Fruit fly (Drosophila melanogaster) whole organism: ENCODE data around the gene CG7149.

Experiments
- CG8478 ChIP-seq: fragments of >200 bp; optimal IDR thresholded peaks from 2 replicates; lab custom pipeline; 2018; ENCODE audit warnings: inconsistent platforms
- Dll ChIP-seq: fragments of >200 bp; optimal IDR thresholded peaks from 2 replicates; lab custom pipeline; 2017
- EcR ChIP-seq, 2 experiments: fragments of >200 bp; optimal IDR thresholded peaks; 2 replicates each; lab custom pipeline; 2017; ENCODE audit warnings: missing biosample characterization in 2 of 2, missing genetic modification characterization in 2 of 2, missing genetic modification reagents in 2 of 2
- pan ChIP-seq: fragments of >200 bp; optimal IDR thresholded peaks from 2 replicates; lab custom pipeline; 2017
- psq ChIP-seq: fragments of >200 bp; optimal IDR thresholded peaks from 2 replicates; lab custom pipeline; 2017
- usp ChIP-seq: fragments of >200 bp; optimal IDR thresholded peaks from 2 replicates; lab custom pipeline; 2017; ENCODE audit warnings: missing biosample characterization, missing genetic modification characterization, mixed read lengths

CG7149 gene

DNA sequence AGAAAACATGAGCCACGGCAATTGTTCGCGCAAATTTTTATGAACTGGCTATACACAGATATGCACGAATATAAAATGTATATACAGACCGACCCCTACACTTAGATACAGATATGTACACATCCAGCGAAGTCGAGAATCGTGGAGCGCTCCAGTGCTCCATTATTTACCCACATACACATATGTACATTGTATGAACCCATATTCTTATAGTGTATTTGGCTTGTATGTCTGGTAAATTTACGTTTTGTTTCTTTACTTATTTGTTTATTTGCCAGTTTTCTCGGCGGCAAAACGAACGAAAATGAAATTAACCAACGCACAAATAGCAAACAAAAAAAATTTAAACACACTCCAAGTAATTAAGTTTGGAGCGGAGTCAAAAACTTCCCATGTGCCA lies 23.0 kb upstream of the CG7149 start:
- TF ChIP-seq Dll (lab: Kevin White, UChicago) (no peak), usp (GFP tag; lab: Kevin White, UChicago) (no peak), psq (no peak), EcR (GFP tag; optimal IDR thresholded peaks at IDR 0.05; lab: Kevin White, UChicago) (no peak), pan (lab: Kevin White, UChicago) (no peak), CG8478 (no peak)

DNA sequence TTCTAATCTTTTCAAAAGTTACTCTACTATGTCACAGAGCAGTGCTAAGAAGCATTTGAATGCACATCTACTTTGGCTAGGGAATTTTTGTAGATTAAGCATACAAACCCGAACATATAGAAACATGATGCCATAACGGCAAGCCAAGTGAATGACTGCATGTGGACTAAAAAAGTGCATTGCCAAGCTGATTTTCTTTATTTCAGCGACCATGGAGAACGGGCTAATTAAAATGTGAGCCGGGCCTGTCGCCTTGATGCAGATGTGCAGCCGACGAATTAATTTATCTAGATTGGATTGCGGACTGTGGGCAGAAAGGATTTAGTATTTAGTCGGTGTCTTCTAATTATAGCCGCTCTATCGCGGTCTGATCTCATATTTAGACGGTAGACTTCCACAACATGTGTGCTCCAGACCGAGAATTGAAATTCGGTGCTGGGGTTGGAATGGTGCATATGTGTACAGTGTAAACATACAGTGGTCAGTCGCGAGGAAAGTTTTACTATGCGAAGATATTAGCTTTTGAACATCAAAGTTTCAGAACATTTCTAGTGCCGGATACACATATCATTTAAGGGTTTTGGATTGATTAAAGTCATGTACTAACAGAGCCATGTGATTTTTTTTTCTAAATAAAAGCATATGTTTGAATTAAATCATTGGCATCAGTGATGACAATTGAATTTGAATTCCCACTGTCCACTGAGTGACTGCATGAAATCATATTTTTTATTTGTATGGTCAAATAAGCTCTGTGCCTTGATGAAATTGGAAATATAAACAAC lies 22.4 kb upstream of the CG7149 start:
- TF ChIP-seq pan (lab: Kevin White, UChicago) (no peak), Dll (lab: Kevin White, UChicago) (no peak), EcR (GFP tag; optimal IDR thresholded peaks at IDR 0.05; lab: Kevin White, UChicago) (no peak), psq (no peak), CG8478 (no peak), usp (GFP tag; lab: Kevin White, UChicago) (no peak)

DNA sequence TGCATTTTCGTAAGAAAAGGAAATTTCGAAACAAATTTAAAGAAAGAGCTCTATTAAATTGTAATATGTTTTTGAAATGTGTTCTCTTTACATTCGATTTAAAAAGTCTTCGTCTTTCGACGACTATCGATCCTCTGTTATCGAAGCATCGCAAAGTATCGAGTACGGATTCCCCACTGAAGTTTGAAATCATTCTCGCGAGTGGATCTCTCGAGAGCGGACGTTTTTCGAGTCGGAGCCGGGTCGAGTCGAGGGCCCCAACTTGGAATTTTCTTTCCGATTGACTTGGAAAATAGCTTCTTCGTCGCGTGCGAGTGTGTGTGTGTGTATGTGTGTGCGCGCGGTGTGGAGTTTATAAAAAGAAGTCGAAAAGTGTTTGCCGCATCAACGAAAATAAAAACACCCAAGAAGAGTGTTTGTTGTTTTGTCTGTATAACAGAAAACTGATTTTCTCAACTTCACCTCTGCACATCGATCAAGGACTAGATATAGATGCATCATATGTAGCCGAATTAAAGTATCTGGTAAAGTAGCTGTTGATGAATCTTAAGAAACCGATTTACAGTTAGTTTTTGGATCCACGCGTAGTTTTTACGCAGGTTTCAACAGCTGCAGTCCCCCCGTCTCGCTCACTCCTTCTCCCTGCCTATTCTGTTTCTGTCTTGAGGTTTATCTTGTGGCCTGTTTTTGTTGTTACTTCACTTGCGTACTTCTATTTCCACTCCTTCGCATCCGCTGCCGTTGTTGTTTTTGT lies 21.1 kb upstream of the CG7149 start, which contains the start of gene LanB1:
LanB1 (plus strand) TSS at position 190 of the 754 bp plus-strand sequence.
- TF ChIP-seq EcR (GFP tag; optimal IDR thresholded peaks at IDR 0.05; lab: Kevin White, UChicago) (no peak), CG8478 (no peak)

DNA sequence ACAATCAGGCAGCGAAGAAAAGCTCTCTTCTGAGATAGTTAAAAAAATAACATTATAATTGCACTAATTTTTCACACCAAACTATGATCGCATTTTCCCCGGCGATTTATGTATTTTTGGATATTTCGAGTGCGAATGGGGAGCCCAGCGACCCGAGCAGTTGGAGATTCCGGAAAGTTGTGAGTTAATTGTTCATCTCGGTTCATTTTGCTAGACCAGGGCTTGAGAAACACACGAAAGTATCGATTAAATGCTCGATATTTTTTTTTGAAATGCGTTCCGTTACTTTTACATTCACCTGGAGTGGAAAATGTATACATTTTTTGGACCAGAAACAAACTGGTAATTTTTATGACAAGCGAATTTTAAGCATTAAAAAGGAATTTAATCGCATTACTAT lies 20.2 kb upstream of the CG7149 start, which contains the start of gene Cdc14:
Cdc14 (minus strand) TSS at position 185 of the 400 bp plus-strand sequence.
- no peak for TF ChIP-seq pan (lab: Kevin White, UChicago)
- no peak for TF ChIP-seq usp (GFP tag; lab: Kevin White, UChicago)
- TF ChIP-seq EcR (GFP tag; optimal IDR thresholded peaks at IDR 0.05; lab: Kevin White, UChicago), result no peak
- no peak for TF ChIP-seq CG8478
- TF ChIP-seq Dll (lab: Kevin White, UChicago), result no peak
- no peak for TF ChIP-seq psq

DNA sequence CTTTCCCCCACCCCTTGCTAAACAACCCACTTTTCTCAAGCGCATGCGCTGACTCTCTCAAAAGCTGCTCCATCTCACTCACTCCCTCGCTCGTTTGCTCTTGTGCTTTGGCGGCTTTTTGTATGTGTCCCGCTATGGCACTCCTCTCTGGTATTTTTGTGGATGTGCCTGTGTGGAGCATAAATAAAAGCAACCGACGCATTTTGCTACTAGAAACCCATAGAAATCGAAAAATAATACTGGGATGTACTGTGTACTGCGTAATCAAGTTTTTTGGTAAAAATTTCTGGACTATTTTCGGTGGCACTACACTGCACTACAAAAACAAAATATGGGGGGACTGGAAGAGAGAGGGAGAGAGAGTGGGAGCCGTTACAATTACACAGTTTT lies 19.3 kb upstream of the CG7149 start:
- TF ChIP-seq CG8478 (peak; percentile 35), Dll (lab: Kevin White, UChicago) (no peak), pan (lab: Kevin White, UChicago) (no peak), EcR (GFP tag; optimal IDR thresholded peaks at IDR 0.05; lab: Kevin White, UChicago) (peak in 1 of 2 experiments; percentile 21), psq (no peak), usp (GFP tag; lab: Kevin White, UChicago) (no peak)

DNA sequence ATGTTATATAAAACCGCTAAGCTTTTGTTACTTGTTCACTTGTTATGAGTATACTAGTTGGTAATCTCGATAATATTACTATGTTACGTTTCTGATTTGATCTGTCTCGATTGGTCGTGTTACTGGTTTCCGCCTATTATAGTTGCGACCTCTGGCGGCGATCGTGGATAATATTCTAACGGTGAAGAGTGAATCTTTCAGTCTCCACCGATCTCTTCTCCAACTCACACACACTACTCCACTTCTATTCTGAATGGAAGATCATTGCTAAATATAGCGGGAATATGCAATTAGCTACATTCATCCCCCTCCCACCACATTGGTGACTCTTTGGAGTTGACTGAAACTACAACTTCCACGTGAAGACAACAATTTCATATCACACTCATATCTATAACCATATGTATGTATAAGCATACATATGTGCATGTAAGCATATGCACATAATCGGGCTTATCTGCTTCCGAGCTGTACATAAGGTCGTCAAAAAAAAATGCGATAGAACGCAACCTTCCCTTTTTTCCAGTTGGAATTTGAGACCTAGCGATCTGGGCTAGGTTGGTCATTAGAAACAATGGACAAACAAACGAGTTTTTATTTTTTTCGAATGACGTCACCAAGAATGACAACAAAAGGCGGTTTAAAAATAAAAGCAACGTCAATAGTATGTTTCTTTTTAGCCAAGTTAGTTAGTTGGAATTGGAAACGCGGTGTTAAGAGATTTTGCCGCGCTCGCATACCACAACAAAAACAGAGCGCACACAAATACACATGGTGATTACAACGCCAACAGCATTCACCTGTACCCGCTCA lies 18.7 kb upstream of the CG7149 start:
- TF ChIP-seq pan (lab: Kevin White, UChicago), result no peak
- TF ChIP-seq psq, result no peak
- no peak for TF ChIP-seq EcR (GFP tag; optimal IDR thresholded peaks at IDR 0.05; lab: Kevin White, UChicago)
- no peak for TF ChIP-seq usp (GFP tag; lab: Kevin White, UChicago)
- no peak for TF ChIP-seq CG8478
- TF ChIP-seq Dll (lab: Kevin White, UChicago), result no peak

DNA sequence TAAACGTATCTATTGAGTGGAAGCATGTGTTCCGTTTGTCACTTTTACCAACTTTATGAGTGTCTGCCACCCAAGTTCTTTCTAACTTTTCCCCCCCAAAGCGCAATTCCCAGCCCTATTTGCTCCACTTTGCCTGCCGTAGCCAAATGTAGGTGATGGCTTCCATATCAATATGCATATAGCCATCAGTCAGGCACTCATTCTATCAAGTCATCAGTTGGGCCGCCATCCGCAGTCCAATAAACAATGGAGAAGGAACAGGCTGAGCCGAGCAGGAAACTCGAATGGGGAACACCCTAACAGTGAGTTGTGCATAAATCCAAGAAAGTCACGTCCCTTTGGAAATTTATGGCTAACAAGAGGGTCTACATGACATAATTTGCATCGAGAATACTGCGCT lies 17.2 kb upstream of the CG7149 start:
- TF ChIP-seq pan (lab: Kevin White, UChicago) (no peak), psq (no peak), Dll (lab: Kevin White, UChicago) (no peak), CG8478 (no peak), usp (GFP tag; lab: Kevin White, UChicago) (no peak), EcR (GFP tag; optimal IDR thresholded peaks at IDR 0.05; lab: Kevin White, UChicago) (no peak)

DNA sequence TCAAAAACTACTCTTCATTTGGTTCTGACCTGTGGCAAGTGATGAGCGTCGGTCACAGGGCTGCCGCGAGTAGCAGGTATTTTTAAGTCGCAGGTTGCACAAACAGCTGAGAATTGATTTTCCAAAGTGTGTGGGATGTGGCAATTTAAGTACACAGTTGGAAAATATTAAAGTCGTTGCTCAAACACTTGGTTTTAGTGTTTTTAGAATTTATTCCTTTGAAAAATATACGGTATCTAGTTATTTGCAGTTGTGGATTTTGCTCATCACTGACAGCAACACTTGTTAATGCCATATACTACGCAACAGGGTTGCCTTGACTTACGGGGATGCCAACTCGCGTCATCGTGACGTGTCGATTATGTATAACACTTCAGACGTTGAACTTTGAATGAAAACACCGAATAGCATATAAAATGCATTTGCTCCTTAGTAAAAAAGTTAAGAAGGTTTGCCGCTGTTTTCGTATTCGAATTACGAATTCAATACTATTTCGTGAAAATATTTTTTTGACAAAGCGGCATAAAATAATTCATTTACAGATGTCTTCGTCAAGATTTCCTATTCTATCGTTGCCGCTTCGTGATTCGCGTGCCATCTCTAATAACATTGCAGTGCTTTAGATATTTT lies 9.6 kb upstream of the CG7149 start, which contains the start of the genes Herp and r2d2:
Herp (minus strand) TSS at position 255 of the 630 bp plus-strand sequence.
r2d2 (plus strand) TSS at position 344 of the 630 bp plus-strand sequence.
- TF ChIP-seq pan (lab: Kevin White, UChicago) (no peak), psq (no peak), EcR (GFP tag; optimal IDR thresholded peaks at IDR 0.05; lab: Kevin White, UChicago) (peak in 1 of 2 experiments; percentile 27)

DNA sequence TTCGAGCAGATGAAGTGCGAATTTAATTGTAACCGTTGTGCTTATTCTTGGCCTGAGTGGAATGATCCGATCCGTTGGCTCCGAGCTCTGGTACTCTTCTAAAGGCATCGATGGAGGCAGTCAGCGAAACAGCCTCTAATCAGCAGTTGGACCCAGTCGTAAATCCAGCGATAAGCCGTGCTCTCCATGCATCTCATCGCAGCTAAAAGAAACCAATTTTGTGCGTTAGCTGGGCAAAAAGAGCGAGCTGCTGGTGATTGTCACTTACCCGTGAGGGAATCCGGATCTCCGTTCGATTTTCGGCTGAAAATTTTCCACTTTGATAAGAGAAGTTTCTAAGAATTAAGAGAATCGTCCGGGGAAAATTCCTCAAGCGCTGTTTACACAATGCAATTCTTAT lies 5.5 kb upstream of the CG7149 start, which contains the start of gene LKRSDH:
LKRSDH (minus strand) TSS at position 101 of the 400 bp plus-strand sequence.
- TF ChIP-seq CG8478 (no peak), Dll (lab: Kevin White, UChicago) (no peak), psq (no peak), usp (GFP tag; lab: Kevin White, UChicago) (no peak), EcR (GFP tag; optimal IDR thresholded peaks at IDR 0.05; lab: Kevin White, UChicago) (no peak), pan (lab: Kevin White, UChicago) (no peak)

DNA sequence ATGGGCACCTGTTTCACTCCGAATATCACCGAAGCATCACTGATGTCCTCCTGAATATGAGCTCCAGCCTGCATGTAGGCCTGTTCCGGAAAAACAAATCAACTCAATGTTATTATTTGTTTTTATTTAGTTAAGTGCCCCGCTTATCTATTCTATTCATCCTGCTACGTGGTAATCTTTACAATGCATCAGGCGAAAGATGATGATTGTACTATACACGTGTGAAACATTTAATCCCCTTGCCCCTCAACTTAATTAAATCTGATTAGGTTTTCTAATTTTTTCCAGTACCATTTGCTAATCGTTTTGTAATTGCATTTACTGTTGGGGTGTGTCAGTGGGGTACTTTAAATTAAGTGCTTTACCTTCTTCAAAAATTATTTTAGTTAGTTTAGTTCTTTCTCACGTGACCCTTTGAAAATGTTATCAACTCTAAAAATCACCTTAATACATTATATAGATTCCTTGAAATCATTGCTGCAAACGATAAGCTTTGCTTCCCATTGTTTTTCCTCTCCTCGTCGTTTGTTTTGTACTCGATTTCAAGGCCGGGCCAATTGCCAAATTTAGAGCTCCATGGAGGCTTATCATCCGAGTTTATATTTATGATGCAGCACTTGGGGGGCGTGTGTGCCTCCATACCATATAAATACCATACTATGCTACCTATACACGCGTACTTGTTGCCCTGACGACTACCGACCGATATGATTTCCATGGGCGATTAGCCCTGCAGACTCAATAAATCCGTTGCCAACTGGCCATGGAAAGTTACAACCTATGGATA lies 4.5 kb upstream of the CG7149 start:
- TF ChIP-seq CG8478, result no peak
- TF ChIP-seq EcR (GFP tag; optimal IDR thresholded peaks at IDR 0.05; lab: Kevin White, UChicago), result no peak
- TF ChIP-seq usp (GFP tag; lab: Kevin White, UChicago), result no peak
- no peak for TF ChIP-seq psq
- no peak for TF ChIP-seq Dll (lab: Kevin White, UChicago)
- TF ChIP-seq pan (lab: Kevin White, UChicago), result no peak
